Worm (Caenorhabditis elegans): Measurements from ENCODE around the gene E02C12.6.

DNA sequence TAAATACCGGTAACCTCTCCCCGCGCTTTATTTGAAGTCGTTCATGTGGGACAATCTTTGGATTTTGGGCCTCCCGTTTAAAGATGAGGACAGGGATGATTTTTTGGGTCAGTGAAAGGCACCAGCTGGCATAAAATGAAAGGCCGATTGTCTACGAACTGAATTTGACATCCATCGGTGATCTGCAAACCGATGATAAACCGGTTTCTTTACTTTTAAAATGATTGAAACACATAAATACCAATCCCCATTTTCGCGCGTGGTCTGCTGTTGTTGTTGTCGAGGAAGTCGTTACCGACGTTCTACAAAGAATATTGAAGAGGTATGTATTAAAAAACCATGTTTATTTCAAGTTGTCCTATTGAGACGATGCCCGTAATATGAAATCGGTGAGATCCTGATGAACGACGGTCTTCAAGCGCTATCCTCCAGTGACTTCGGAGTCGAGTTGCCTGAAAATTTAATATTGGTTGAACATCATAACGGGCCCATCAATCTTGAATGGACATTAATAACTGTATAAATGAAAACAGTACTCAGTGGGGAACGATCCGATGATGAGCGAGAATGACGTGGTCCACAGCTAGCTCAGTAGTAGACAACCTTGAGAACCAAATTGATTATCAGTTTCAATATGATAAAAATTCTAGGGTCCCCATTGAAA, 27.8 kb downstream of the E02C12.6 start:
- TF ChIP-seq unc-62 (GFP tag; optimal IDR thresholded peaks at IDR 0.05) (no peak), unc-39 (tag; optimal IDR thresholded peaks at IDR 0.05) (no peak), lin-13 (tag; optimal IDR thresholded peaks at IDR 0.05) (no peak), sptf-1 (tag; optimal IDR thresholded peaks at IDR 0.05) (no peak), ztf-11 (tag; optimal IDR thresholded peaks at IDR 0.05) (no peak), ces-1 (GFP tag; optimal IDR thresholded peaks at IDR 0.05) (no peak)

Measured in whole organism, mixed stage, embryonic.